Fruit fly (Drosophila melanogaster) S2 (cell line): ENCODE data around the gene CG14441.

Experiments used
- CG8478 ChIP-seq: fragments of >200 bp; optimal IDR thresholded peaks from 2 replicates; lab custom pipeline; 2018
- CTCF ChIP-seq, 2 experiments: fragments of >200 bp; optimal IDR thresholded peaks; 2 replicates each; lab custom pipeline; 2018

DNA sequence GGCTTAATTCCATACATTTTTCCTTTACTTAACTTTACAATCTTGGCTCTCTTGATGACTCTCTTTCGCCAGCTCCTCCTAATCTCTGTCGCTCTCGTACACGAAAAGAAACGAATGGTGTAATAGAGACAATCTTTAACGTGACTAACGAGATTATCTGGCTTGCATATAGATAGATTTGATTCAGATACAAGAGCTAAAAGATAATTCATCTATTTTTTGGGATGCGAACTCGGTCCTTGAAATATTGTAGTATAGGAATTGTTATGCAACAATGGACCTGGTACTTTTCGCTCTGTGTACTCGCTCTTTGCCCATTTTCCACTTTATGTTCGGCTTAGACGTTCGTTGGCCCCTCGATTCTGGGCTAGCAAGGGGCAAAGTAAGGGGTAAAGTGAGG is 12.0 kb downstream of the CG14441 start:
- TF ChIP-seq CTCF (optimal IDR thresholded peaks at IDR 0.05; lab: Kevin White, UChicago) (no peak), CG8478 (no peak)
